Worm (Caenorhabditis elegans) whole organism, mixed stage, embryonic: Measurements from ENCODE around the gene cyld-1.

Experiments
- bed-3 ChIP-seq: fragments of 200-800 bp; sonication (Bioruptor generic); optimal IDR thresholded peaks from 3 replicates; lab custom pipeline; 2018; ENCODE audit warnings: mild to moderate bottlenecking, missing genetic modification characterization, moderate library complexity, missing compliant biosample characterization
- blmp-1 ChIP-seq: fragments of 150-350 bp; optimal IDR thresholded peaks from 2 replicates; lab custom pipeline; 2014; ENCODE audit warnings: missing biosample characterization, missing genetic modification characterization
- ceh-83 ChIP-seq: fragments of 200-800 bp; sonication (Bioruptor generic); optimal IDR thresholded peaks from 2 replicates; lab custom pipeline; 2018; ENCODE audit warnings: mild to moderate bottlenecking, missing genetic modification characterization, missing compliant biosample characterization
- ces-1 ChIP-seq: fragments of 150-350 bp; optimal IDR thresholded peaks from 2 replicates; lab custom pipeline; 2014; ENCODE audit warnings: missing biosample characterization, missing genetic modification reagents, missing genetic modification characterization
- cnd-1 ChIP-seq: fragments of 200-800 bp; sonication (Bioruptor generic); optimal IDR thresholded peaks from 2 replicates; lab custom pipeline; 2018; ENCODE audit warnings: mild to moderate bottlenecking, missing genetic modification characterization, missing compliant biosample characterization
- flh-1 ChIP-seq: fragments of 200-800 bp; sonication (Bioruptor generic); optimal IDR thresholded peaks from 2 replicates; lab custom pipeline; 2018; ENCODE audit warnings: mild to moderate bottlenecking, missing genetic modification characterization, moderate library complexity, missing compliant biosample characterization
- ham-2 ChIP-seq: fragments of 200-800 bp; sonication (Bioruptor generic); optimal IDR thresholded peaks from 2 replicates; lab custom pipeline; 2018; ENCODE audit warnings: mild to moderate bottlenecking, missing genetic modification characterization, missing compliant biosample characterization
- lin-13 ChIP-seq: fragments of 150-350 bp; optimal IDR thresholded peaks from 2 replicates; lab custom pipeline; 2014; ENCODE audit warnings: missing biosample characterization, missing genetic modification characterization
- nhr-2 ChIP-seq: fragments of 150-350 bp; optimal IDR thresholded peaks from 2 replicates; lab custom pipeline; 2014; ENCODE audit warnings: missing biosample characterization, missing genetic modification characterization
- nhr-76 ChIP-seq: sonication (generic microtip); optimal IDR thresholded peaks from 2 replicates; lab custom pipeline; 2017; ENCODE audit warnings: missing biosample characterization, missing genetic modification characterization
- pha-4 ChIP-seq: fragments of 150-350 bp; optimal IDR thresholded peaks from 2 replicates; lab custom pipeline; 2018; ENCODE audit warnings: missing biosample characterization, missing genetic modification reagents, missing genetic modification characterization
- sem-2 ChIP-seq: fragments of 200-800 bp; sonication (Bioruptor generic); optimal IDR thresholded peaks from 2 replicates; lab custom pipeline; 2018; ENCODE audit warnings: mild to moderate bottlenecking, missing genetic modification characterization, missing compliant biosample characterization
- unc-62 ChIP-seq: fragments of 150-350 bp; optimal IDR thresholded peaks from 2 replicates; lab custom pipeline; 2014; ENCODE audit warnings: missing biosample characterization, missing genetic modification reagents, missing genetic modification characterization
- zip-8 ChIP-seq: fragments of 150-350 bp; optimal IDR thresholded peaks from 2 replicates; lab custom pipeline; 2014; ENCODE audit warnings: missing biosample characterization, missing genetic modification characterization
- ztf-11 ChIP-seq: fragments of 150-350 bp; optimal IDR thresholded peaks from 2 replicates; lab custom pipeline; 2014; ENCODE audit warnings: missing biosample characterization, missing genetic modification characterization

The cyld-1 gene

DNA sequence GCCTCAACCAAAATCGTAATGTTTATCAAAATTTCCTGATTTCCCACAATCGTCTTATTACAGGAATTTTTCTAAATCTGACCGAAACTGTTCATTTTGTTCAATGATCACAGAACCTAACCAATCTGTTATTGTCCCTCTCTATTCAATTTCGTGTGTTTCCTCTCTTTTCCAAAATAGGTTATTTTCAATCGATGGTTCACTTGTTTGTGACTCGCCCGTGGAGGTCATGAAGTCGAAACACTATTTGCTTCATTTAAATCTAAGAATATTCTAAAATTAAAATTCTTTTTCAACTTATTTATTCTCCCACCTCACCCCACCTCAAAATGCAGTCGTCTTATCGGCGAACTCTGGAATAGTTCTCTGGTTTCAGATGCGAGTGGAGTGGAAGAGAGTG, 59.6 kb downstream of the cyld-1 start:
- TF ChIP-seq cnd-1 (tag; lab: Kevin White, UChicago) = no peak
- TF ChIP-seq ceh-83 (GFP tag; lab: Kevin White, UChicago) = no peak
- TF ChIP-seq bed-3 (GFP tag; lab: Kevin White, UChicago) = no peak
- TF ChIP-seq nhr-2 = no peak
- TF ChIP-seq zip-8 (tag; lab: Kevin White, UChicago) = no peak
- no peak for TF ChIP-seq sem-2 (GFP tag; lab: Kevin White, UChicago)
- no peak for TF ChIP-seq ces-1 (GFP tag; lab: Kevin White, UChicago)
- TF ChIP-seq nhr-76 = no peak
- TF ChIP-seq flh-1 (GFP tag; lab: Kevin White, UChicago) = no peak

DNA sequence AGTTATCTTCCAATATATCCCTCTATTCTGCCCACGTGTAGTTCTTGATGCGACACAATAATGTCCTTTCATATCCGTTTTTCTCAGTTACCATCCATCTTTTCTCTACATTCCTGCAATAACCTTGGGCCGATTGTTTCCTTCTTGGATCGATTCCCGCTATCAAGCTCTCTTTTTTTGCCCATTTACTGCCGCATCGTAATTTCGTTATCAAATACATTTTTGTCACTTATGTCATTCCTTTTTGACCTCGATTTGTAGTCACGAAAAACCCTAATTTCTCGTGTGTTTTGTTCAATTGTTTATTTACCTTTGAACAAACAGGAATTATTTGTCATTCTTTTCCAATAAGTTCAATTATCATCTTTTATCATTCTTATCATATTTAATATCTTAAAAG, 60.5 kb downstream of the cyld-1 start:
- no peak for TF ChIP-seq pha-4
- TF ChIP-seq lin-13 (tag; lab: Kevin White, UChicago) = no peak
- no peak for TF ChIP-seq unc-62
- TF ChIP-seq flh-1 (GFP tag; lab: Kevin White, UChicago) = no peak
- TF ChIP-seq ham-2 = no peak
- TF ChIP-seq blmp-1 (tag; lab: Kevin White, UChicago) = no peak
- no peak for TF ChIP-seq bed-3 (GFP tag; lab: Kevin White, UChicago)
- TF ChIP-seq ztf-11 = no peak
